Worm (Caenorhabditis elegans): ENCODE data around the gene mig-23.

DNA sequence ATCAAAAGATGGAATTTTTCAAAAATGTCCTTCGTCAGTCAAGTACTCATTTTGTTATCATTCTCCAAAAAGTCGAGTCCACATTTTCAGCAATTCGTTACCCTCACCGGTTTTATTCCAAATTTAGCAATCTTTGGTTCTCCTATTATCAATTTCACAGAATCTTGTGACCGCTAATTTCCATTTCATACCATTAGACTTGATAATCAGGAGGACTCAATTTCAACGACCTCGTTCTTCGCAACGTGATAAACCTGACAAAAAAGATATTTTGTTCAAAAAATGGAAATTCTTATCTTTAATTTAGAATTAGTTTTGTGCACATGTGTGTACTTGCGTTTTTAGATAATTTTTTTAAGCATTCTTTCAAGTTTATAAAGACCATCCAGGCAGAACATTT is 13.9 kb upstream of the mig-23 start:
- TF ChIP-seq sdc-2 (tag; optimal IDR thresholded peaks at IDR 0.05) (no peak), K02D7.2 (tag; optimal IDR thresholded peaks at IDR 0.05) (no peak), pha-4 (tag; optimal IDR thresholded peaks at IDR 0.05) (no peak), sox-4 (tag; optimal IDR thresholded peaks at IDR 0.05) (no peak), ceh-19 (GFP tag; optimal IDR thresholded peaks at IDR 0.05) (no peak), hlh-6 (tag; optimal IDR thresholded peaks at IDR 0.05) (no peak), pag-3 (tag; optimal IDR thresholded peaks at IDR 0.05; ENCODE audit: borderline replicate concordance) (no peak), ceh-9 (tag; optimal IDR thresholded peaks at IDR 0.05) (no peak), fkh-6 (tag; optimal IDR thresholded peaks at IDR 0.05) (no peak), ceh-30 (tag; optimal IDR thresholded peaks at IDR 0.05) (no peak)
